Worm (Caenorhabditis elegans) whole organism, L4 larva: Measurements from ENCODE around the gene nse-4.

Experiments used
- D1046.2 ChIP-seq: fragments of 200-800 bp; sonication (Bioruptor generic); IDR thresholded peaks from 2 replicates; pipeline ENCODE4 v1.3.6; 2022; ENCODE audit warnings: missing genetic modification characterization, missing compliant biosample characterization
- F10B5.3 ChIP-seq: sonication (generic microtip); optimal IDR thresholded peaks from 2 replicates; lab custom pipeline; 2016; ENCODE audit warnings: mild to moderate bottlenecking, missing genetic modification characterization, missing compliant biosample characterization
- F26F4.8 ChIP-seq: fragments of 200-800 bp; sonication (Bioruptor generic); conservative IDR thresholded peaks from 2 replicates; pipeline ENCODE4 v1.3.6; 2022; ENCODE audit warnings: missing genetic modification characterization, missing compliant biosample characterization
- F37D6.2 ChIP-seq: sonication (generic microtip); optimal IDR thresholded peaks from 2 replicates; lab custom pipeline; 2016; ENCODE audit warnings: mild to moderate bottlenecking, missing genetic modification characterization, missing compliant biosample characterization
- T20F7.1 ChIP-seq: fragments of 200-800 bp; sonication (Bioruptor generic); optimal IDR thresholded peaks from 2 replicates; lab custom pipeline; 2018; ENCODE audit warnings: mild to moderate bottlenecking, missing genetic modification characterization, missing compliant biosample characterization
- Y105C5A.15 ChIP-seq: fragments of 200-800 bp; sonication (Bioruptor generic); IDR thresholded peaks from 2 replicates; pipeline ENCODE4 v1.3.6; 2022; ENCODE audit warnings: missing genetic modification characterization, missing compliant biosample characterization
- Y5F2A.4 ChIP-seq: fragments of 200-800 bp; sonication (Bioruptor generic); optimal IDR thresholded peaks from 2 replicates; lab custom pipeline; 2018; ENCODE audit warnings: mild to moderate bottlenecking, missing genetic modification characterization, missing compliant biosample characterization
- aha-1 ChIP-seq: fragments of 150-350 bp; peaks from one replicate; lab custom pipeline; 2014; ENCODE audit warnings: missing biosample characterization, missing genetic modification characterization
- ama-1 ChIP-seq: fragments of 150-350 bp; optimal IDR thresholded peaks from 2 replicates; lab custom pipeline; 2014; ENCODE audit warnings: inconsistent platforms, mixed read lengths
- ceh-20 ChIP-seq: fragments of 200-800 bp; sonication (Bioruptor generic); IDR thresholded peaks from 2 replicates; pipeline ENCODE4 v1.3.6; 2022; ENCODE audit warnings: missing genetic modification reagents, missing genetic modification characterization, missing compliant biosample characterization
- ceh-44 ChIP-seq: fragments of 200-800 bp; sonication (Bioruptor generic); IDR thresholded peaks from 2 replicates; pipeline ENCODE4 v1.3.6; 2022; ENCODE audit warnings: missing genetic modification reagents, missing genetic modification characterization, missing compliant biosample characterization
- ceh-62 ChIP-seq: sonication (generic microtip); optimal IDR thresholded peaks from 2 replicates; lab custom pipeline; 2017; ENCODE audit warnings: missing biosample characterization, missing genetic modification characterization
- cey-2 ChIP-seq: sonication (generic microtip); optimal IDR thresholded peaks from 3 replicates; lab custom pipeline; 2017; ENCODE audit warnings: missing genetic modification characterization, mild to moderate bottlenecking, missing compliant biosample characterization, antibody characterized with exemption, borderline replicate concordance; ENCODE audit not compliant: insufficient read depth
- daf-12 ChIP-seq: fragments of 150-350 bp; optimal IDR thresholded peaks from 2 replicates; lab custom pipeline; 2014; ENCODE audit warnings: missing biosample characterization, missing genetic modification reagents, missing genetic modification characterization
- daf-16 ChIP-seq, 3 experiments: sonication (generic microtip); optimal IDR thresholded peaks; 2 replicates each; lab custom pipeline; 2016 to 2017; ENCODE audit warnings: missing genetic modification characterization in 3 of 3, missing genetic modification reagents in 3 of 3, mild to moderate bottlenecking in 2 of 3, missing compliant biosample characterization in 2 of 3, missing biosample characterization in 1 of 3, moderate library complexity in 1 of 3
- dmd-9 ChIP-seq: fragments of 200-800 bp; sonication (Bioruptor generic); IDR thresholded peaks from 2 replicates; pipeline ENCODE4 v1.3.6; 2022; ENCODE audit warnings: missing genetic modification reagents, missing genetic modification characterization, missing compliant biosample characterization
- dpl-1 ChIP-seq: fragments of 150-350 bp; optimal IDR thresholded peaks from 2 replicates; lab custom pipeline; 2014; ENCODE audit warnings: missing biosample characterization, missing genetic modification reagents, missing genetic modification characterization
- duxl-1 ChIP-seq: sonication (generic microtip); optimal IDR thresholded peaks from 2 replicates; lab custom pipeline; 2016; ENCODE audit warnings: mild to moderate bottlenecking, missing genetic modification characterization, moderate library complexity, missing compliant biosample characterization; ENCODE audit not compliant: poor library complexity
- dve-1 ChIP-seq: sonication (generic microtip); optimal IDR thresholded peaks from 2 replicates; lab custom pipeline; 2017; ENCODE audit warnings: antibody characterized with exemption, mild to moderate bottlenecking, missing genetic modification characterization, missing compliant biosample characterization; ENCODE audit not compliant: insufficient read depth
- egl-43 ChIP-seq: fragments of 200-800 bp; sonication (Bioruptor generic); IDR thresholded peaks from 2 replicates; pipeline ENCODE4 v1.3.6; 2022; ENCODE audit warnings: missing genetic modification reagents, missing genetic modification characterization, missing compliant biosample characterization
- fkh-10 ChIP-seq: fragments of 150-350 bp; optimal IDR thresholded peaks from 2 replicates; lab custom pipeline; 2014; ENCODE audit warnings: missing biosample characterization, missing genetic modification reagents, missing genetic modification characterization
- fos-1 ChIP-seq: fragments of 150-350 bp; optimal IDR thresholded peaks from 2 replicates; lab custom pipeline; 2014; ENCODE audit warnings: missing biosample characterization, missing genetic modification characterization
- hlh-11 ChIP-seq: fragments of 200-800 bp; sonication (Bioruptor generic); optimal IDR thresholded peaks from 2 replicates; lab custom pipeline; 2018; ENCODE audit warnings: mild to moderate bottlenecking, missing genetic modification characterization, missing compliant biosample characterization
- hmg-1.1 ChIP-seq: fragments of 200-800 bp; sonication (Bioruptor generic); IDR thresholded peaks from 2 replicates; pipeline ENCODE4 v1.3.6; 2022; ENCODE audit warnings: missing genetic modification reagents, missing genetic modification characterization, missing compliant biosample characterization
- lin-1 ChIP-seq: fragments of 200-800 bp; sonication (Bioruptor generic); IDR thresholded peaks from 2 replicates; pipeline ENCODE4 v1.3.6; 2022; ENCODE audit warnings: missing genetic modification reagents, missing genetic modification characterization, missing compliant biosample characterization
- lin-15B ChIP-seq: fragments of 150-350 bp; sonication (generic microtip); optimal IDR thresholded peaks from 3 replicates; lab custom pipeline; 2014; ENCODE audit warnings: missing biosample characterization, missing genetic modification characterization
- lin-38 ChIP-seq: fragments of 200-800 bp; sonication (Bioruptor generic); IDR thresholded peaks from 2 replicates; pipeline ENCODE4 v1.3.6; 2022; ENCODE audit warnings: missing genetic modification reagents, missing genetic modification characterization, missing compliant biosample characterization
- lin-39 ChIP-seq: fragments of 150-350 bp; optimal IDR thresholded peaks from 2 replicates; lab custom pipeline; 2014; ENCODE audit warnings: missing biosample characterization, missing genetic modification reagents, missing genetic modification characterization
- lsy-2 ChIP-seq, 2 experiments: fragments of 150-350 bp in 1 of 2; sonication (generic microtip) in 1 of 2; optimal IDR thresholded peaks; 2 replicates each; lab custom pipeline; 2014 to 2017; ENCODE audit warnings: missing biosample characterization in 2 of 2, missing genetic modification characterization in 2 of 2
- madf-9 ChIP-seq: fragments of 200-800 bp; sonication (Bioruptor generic); conservative IDR thresholded peaks from 2 replicates; pipeline ENCODE4 v1.3.6; 2022; ENCODE audit warnings: missing genetic modification reagents, missing genetic modification characterization, missing compliant biosample characterization
- mdl-1 ChIP-seq, 2 experiments: fragments of 150-350 bp in 1 of 2; sonication (generic microtip) in 1 of 2; optimal IDR thresholded peaks; 2 replicates each; lab custom pipeline; 2014 to 2017; ENCODE audit warnings: missing biosample characterization in 2 of 2, missing genetic modification characterization in 2 of 2
- mep-1 ChIP-seq: fragments of 150-350 bp; sonication (generic microtip); optimal IDR thresholded peaks from 3 replicates; lab custom pipeline; 2014; ENCODE audit warnings: missing biosample characterization, missing genetic modification characterization
- mxl-3 ChIP-seq: fragments of 200-800 bp; sonication (Bioruptor generic); optimal IDR thresholded peaks from 2 replicates; lab custom pipeline; 2018; ENCODE audit warnings: mild to moderate bottlenecking, missing genetic modification characterization, missing compliant biosample characterization
- nhr-10 ChIP-seq: fragments of 150-350 bp; optimal IDR thresholded peaks from 2 replicates; lab custom pipeline; 2014; ENCODE audit warnings: missing biosample characterization, missing genetic modification characterization
- nhr-102 ChIP-seq: sonication (generic microtip); optimal IDR thresholded peaks from 2 replicates; lab custom pipeline; 2016; ENCODE audit warnings: mild to moderate bottlenecking, missing genetic modification characterization, moderate library complexity, missing compliant biosample characterization
- nhr-237 ChIP-seq: sonication (generic microtip); optimal IDR thresholded peaks from 2 replicates; lab custom pipeline; 2017; ENCODE audit warnings: missing biosample characterization, missing genetic modification characterization
- nhr-28 ChIP-seq: fragments of 150-350 bp; optimal IDR thresholded peaks from 2 replicates; lab custom pipeline; 2014; ENCODE audit warnings: missing biosample characterization, missing genetic modification characterization
- nhr-41 ChIP-seq: fragments of 200-800 bp; sonication (Bioruptor generic); IDR thresholded peaks from 2 replicates; pipeline ENCODE4 v1.3.6; 2022; ENCODE audit warnings: missing genetic modification reagents, missing genetic modification characterization, missing compliant biosample characterization
- nhr-76 ChIP-seq: fragments of 150-350 bp; optimal IDR thresholded peaks from 2 replicates; lab custom pipeline; 2014; ENCODE audit warnings: missing biosample characterization, missing genetic modification characterization
- nhr-77 ChIP-seq: fragments of 150-350 bp; optimal IDR thresholded peaks from 2 replicates; lab custom pipeline; 2014; ENCODE audit warnings: missing biosample characterization, missing genetic modification characterization
- pha-4 ChIP-seq, 2 experiments: fragments of 150-350 bp in 1 of 2; fragments of 200-800 bp in 1 of 2; sonication (Bioruptor generic) in 1 of 2; IDR thresholded peaks in 1 of 2; optimal IDR thresholded peaks in 1 of 2; 2 replicates each; pipeline versions ENCODE4 v1.3.6 to Lab custom; 2014 to 2022; ENCODE audit warnings: missing genetic modification characterization in 2 of 2, missing genetic modification reagents in 2 of 2, missing biosample characterization in 1 of 2, missing compliant biosample characterization in 1 of 2
- rbr-2 ChIP-seq: sonication (generic microtip); optimal IDR thresholded peaks from 2 replicates; lab custom pipeline; 2016; ENCODE audit warnings: missing genotype, missing genetic modification characterization, missing compliant biosample characterization
- sdz-12 ChIP-seq: fragments of 200-800 bp; sonication (Bioruptor generic); optimal IDR thresholded peaks from 2 replicates; lab custom pipeline; 2018; ENCODE audit warnings: mild to moderate bottlenecking, missing genetic modification characterization, missing compliant biosample characterization
- set-16 ChIP-seq: fragments of 200-800 bp; sonication (Bioruptor generic); IDR thresholded peaks from 2 replicates; pipeline ENCODE4 v1.3.6; 2022; ENCODE audit warnings: missing genetic modification reagents, missing genetic modification characterization, missing compliant biosample characterization
- snpc-1.2 ChIP-seq: fragments of 200-800 bp; sonication (Bioruptor generic); IDR thresholded peaks from 2 replicates; pipeline ENCODE4 v1.3.6; 2022; ENCODE audit warnings: missing genetic modification reagents, missing genetic modification characterization, missing compliant biosample characterization
- snpc-4 ChIP-seq: fragments of 150-350 bp; optimal IDR thresholded peaks from 2 replicates; lab custom pipeline; 2014; ENCODE audit warnings: missing biosample characterization, missing genetic modification characterization
- spr-3 ChIP-seq: fragments of 200-800 bp; sonication (Bioruptor generic); optimal IDR thresholded peaks from 2 replicates; lab custom pipeline; 2018; ENCODE audit warnings: mild to moderate bottlenecking, missing genetic modification characterization, missing compliant biosample characterization
- tag-97 ChIP-seq: fragments of 200-800 bp; sonication (Bioruptor generic); IDR thresholded peaks from 2 replicates; pipeline ENCODE4 v1.3.6; 2022; ENCODE audit warnings: missing genetic modification characterization, missing compliant biosample characterization
- unc-130 ChIP-seq: sonication (generic microtip); optimal IDR thresholded peaks from 2 replicates; lab custom pipeline; 2016; ENCODE audit warnings: missing genetic modification reagents, missing genetic modification characterization, missing compliant biosample characterization
- zip-11 ChIP-seq: fragments of 200-800 bp; sonication (Bioruptor generic); IDR thresholded peaks from 2 replicates; pipeline ENCODE4 v1.3.6; 2022; ENCODE audit warnings: missing genetic modification characterization, missing compliant biosample characterization
- zip-2 ChIP-seq: fragments of 150-350 bp; optimal IDR thresholded peaks from 2 replicates; lab custom pipeline; 2014; ENCODE audit warnings: missing biosample characterization, missing genetic modification characterization
- ztf-11 ChIP-seq: fragments of 150-350 bp; optimal IDR thresholded peaks from 2 replicates; lab custom pipeline; 2014; ENCODE audit warnings: missing biosample characterization, missing genetic modification characterization

The nse-4 gene

ce11 chrIV:11523685-11524084, 43.0 kb downstream of the nse-4 start:
- TF ChIP-seq hmg-1.1 (GFP tag; lab: Robert Waterston, UW) (no peak), Y105C5A.15 (GFP tag; lab: Robert Waterston, UW) (no peak), madf-9 (GFP tag; lab: Robert Waterston, UW) (no peak), T20F7.1 (GFP tag; lab: Kevin White, UChicago) (no peak), fkh-10 (GFP tag; lab: Kevin White, UChicago) (no peak), mdl-1 (tag; optimal IDR thresholded peaks at IDR 0.05; lab: Kevin White, UChicago) (no peak), set-16 (GFP tag; lab: Robert Waterston, UW) (no peak), ceh-62 (tag; lab: Kevin White, UChicago) (no peak), tag-97 (GFP tag; lab: Robert Waterston, UW) (no peak), F10B5.3 (no peak), ama-1 (lab: Kevin White, UChicago) (no peak), nhr-28 (tag; lab: Kevin White, UChicago) (no peak), F37D6.2 (no peak), lin-38 (GFP tag; lab: Robert Waterston, UW) (no peak), nhr-41 (GFP tag; lab: Robert Waterston, UW) (no peak), lin-15B (tag; lab: Kevin White, UChicago) (no peak), mep-1 (tag; lab: Kevin White, UChicago) (no peak), snpc-4 (tag; lab: Kevin White, UChicago) (no peak), Y5F2A.4 (GFP tag; lab: Kevin White, UChicago) (no peak), nhr-10 (tag; lab: Kevin White, UChicago) (no peak), D1046.2 (GFP tag; lab: Robert Waterston, UW) (no peak), pha-4 (GFP tag; IDR thresholded peaks at IDR 0.05; lab: Robert Waterston, UW) (no peak), pha-4 (tag; optimal IDR thresholded peaks at IDR 0.05; lab: Kevin White, UChicago) (no peak), snpc-1.2 (GFP tag; lab: Robert Waterston, UW) (no peak), egl-43 (0 out of 2 replicates have a peak, but pooled peaks have one; percentile 11), unc-130 (GFP tag; lab: Kevin White, UChicago) (no peak), dpl-1 (GFP tag; lab: Kevin White, UChicago) (no peak), hlh-11 (no peak), nhr-102 (no peak), nhr-237 (tag; lab: Kevin White, UChicago) (no peak), aha-1 (peak; percentile 88), ceh-44 (GFP tag; lab: Robert Waterston, UW) (no peak), mxl-3 (GFP tag; lab: Kevin White, UChicago) (no peak), dve-1 (peak; percentile 6), F26F4.8 (GFP tag; lab: Robert Waterston, UW) (no peak), lsy-2 (tag; optimal IDR thresholded peaks at IDR 0.05; lab: Kevin White, UChicago) (no peak), duxl-1 (tag; lab: Kevin White, UChicago) (no peak), zip-2 (no peak), sdz-12 (GFP tag; lab: Kevin White, UChicago) (no peak), lin-39 (tag; lab: Kevin White, UChicago) (no peak), ztf-11 (tag; lab: Kevin White, UChicago) (no peak), lin-1 (no peak), spr-3 (GFP tag; lab: Kevin White, UChicago) (no peak), fos-1 (tag; lab: Kevin White, UChicago) (no peak), rbr-2 (tag; lab: Kevin White, UChicago) (no peak), daf-12 (no peak), cey-2 (no peak), nhr-77 (no peak), dmd-9 (GFP tag; lab: Robert Waterston, UW) (no peak), ceh-20 (GFP tag; lab: Robert Waterston, UW) (0 out of 2 replicates have a peak, but pooled peaks have one; percentile 18), daf-16 (GFP tag; optimal IDR thresholded peaks at IDR 0.05; lab: Kevin White, UChicago) (no peak), daf-16 (tag; optimal IDR thresholded peaks at IDR 0.05; lab: Kevin White, UChicago) (peak; percentile 46), zip-11 (GFP tag; lab: Robert Waterston, UW) (no peak), nhr-76 (tag; lab: Kevin White, UChicago) (no peak)
